Fruit fly (Drosophila melanogaster): Measurements from ENCODE around the gene CG34279.

CG34279 gene

dm6 chr3R:17404155-17404554 lies 1.1 kb upstream of the CG34279 start (continued):
- no peak for TF ChIP-seq Sp1 (GFP tag; optimal IDR thresholded peaks at IDR 0.05)
- no peak for TF ChIP-seq sage (GFP tag; optimal IDR thresholded peaks at IDR 0.05)
- TF ChIP-seq tai (GFP tag; optimal IDR thresholded peaks at IDR 0.05): peak; percentile 59
- peak; percentile 2 for TF ChIP-seq fru (GFP tag; optimal IDR thresholded peaks at IDR 0.05)
- no peak for TF ChIP-seq dsf (GFP tag; optimal IDR thresholded peaks at IDR 0.05; ENCODE audit: borderline replicate concordance)
- TF ChIP-seq Mio (GFP tag; optimal IDR thresholded peaks at IDR 0.05): no peak
- no peak for TF ChIP-seq jim (GFP tag; optimal IDR thresholded peaks at IDR 0.05)
- TF ChIP-seq CG9705 (GFP tag; optimal IDR thresholded peaks at IDR 0.05): no peak
- no peak for TF ChIP-seq N (GFP tag; optimal IDR thresholded peaks at IDR 0.05)
- no peak for TF ChIP-seq sv (GFP tag; optimal IDR thresholded peaks at IDR 0.05)
- TF ChIP-seq h (GFP tag; optimal IDR thresholded peaks at IDR 0.05): peak; percentile 16
- TF ChIP-seq Hr83 (GFP tag; optimal IDR thresholded peaks at IDR 0.05; ENCODE audit: poor library complexity, severe bottlenecking): peak; percentile 77
- TF ChIP-seq brk (GFP tag; optimal IDR thresholded peaks at IDR 0.05): peak; percentile 40
- TF ChIP-seq dl (GFP tag; optimal IDR thresholded peaks at IDR 0.05; ENCODE audit: insufficient read depth in 1 of 2, partially characterized antibody in 2 of 2): no peak
- TF ChIP-seq GATAd (GFP tag; optimal IDR thresholded peaks at IDR 0.05): no peak

DNA sequence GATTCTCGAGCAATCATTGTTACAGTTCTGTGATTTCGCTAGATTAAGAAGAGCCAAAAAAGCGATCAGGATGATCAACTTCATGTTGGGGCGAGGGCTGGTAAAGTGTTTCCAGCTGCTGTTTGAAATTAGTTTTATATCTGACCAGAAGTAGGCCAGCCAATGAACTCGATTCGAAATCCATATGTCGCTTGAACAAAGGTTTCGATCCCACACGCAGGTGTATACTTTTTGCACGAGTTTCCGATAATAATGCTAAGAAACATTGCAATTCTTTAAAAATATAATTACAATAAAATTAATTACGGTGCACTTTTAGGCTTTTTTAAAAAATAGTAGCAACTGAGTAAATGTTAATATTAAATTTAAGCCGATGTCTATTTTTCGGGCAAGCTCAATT lies 530 bp upstream of the CG34279 start, which contains the start of gene CG34280:
Gene CG34280 (minus strand): TSS at position 101 of the 400 bp plus-strand sequence.
- TF ChIP-seq CrebA (GFP tag; optimal IDR thresholded peaks at IDR 0.05; ENCODE audit: borderline replicate concordance) (no peak), Vsx2 (GFP tag; optimal IDR thresholded peaks at IDR 0.05; ENCODE audit: partially characterized antibody) (peak; percentile 45), psq (GFP tag; optimal IDR thresholded peaks at IDR 0.05) (no peak)

DNA sequence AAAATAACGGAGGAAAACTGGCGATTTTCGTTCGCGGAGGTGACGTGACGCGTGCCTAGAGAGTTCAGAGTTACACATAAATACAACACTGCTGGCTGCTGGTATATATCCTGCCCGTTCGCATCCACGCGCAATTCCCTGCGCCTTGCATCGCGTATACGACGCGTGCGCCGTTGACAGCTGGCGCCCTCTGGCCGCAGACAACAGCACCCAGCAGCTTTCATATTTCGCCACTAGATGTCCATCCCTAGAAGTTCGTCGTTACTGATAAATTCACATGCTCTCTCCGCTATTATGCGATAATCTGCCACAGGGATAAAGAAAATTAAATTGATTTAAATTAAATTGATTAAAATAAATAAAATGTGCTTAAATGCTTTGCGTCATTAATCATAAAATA lies 654 bp downstream of the CG34279 start, which contains the start of gene Sur-8:
Gene Sur-8 (minus strand): TSS at position 82 of the 400 bp plus-strand sequence.
- no peak for TF ChIP-seq Sp1 (GFP tag; optimal IDR thresholded peaks at IDR 0.05)
- TF ChIP-seq GATAd (GFP tag; optimal IDR thresholded peaks at IDR 0.05): no peak
- TF ChIP-seq Vsx2 (GFP tag; optimal IDR thresholded peaks at IDR 0.05; ENCODE audit: partially characterized antibody): no peak
- no peak for TF ChIP-seq tai (GFP tag; optimal IDR thresholded peaks at IDR 0.05)
- peak; percentile 64 for TF ChIP-seq Hr83 (GFP tag; optimal IDR thresholded peaks at IDR 0.05; ENCODE audit: poor library complexity, severe bottlenecking)
- TF ChIP-seq Hr78 (GFP tag; optimal IDR thresholded peaks at IDR 0.05): no peak
- no peak for TF ChIP-seq pan (optimal IDR thresholded peaks at IDR 0.05)
- TF ChIP-seq sv (GFP tag; optimal IDR thresholded peaks at IDR 0.05): peak; percentile 33
- peak; percentile 26 for TF ChIP-seq psq (GFP tag; optimal IDR thresholded peaks at IDR 0.05)
- no peak for TF ChIP-seq brk (GFP tag; optimal IDR thresholded peaks at IDR 0.05)
- no peak for TF ChIP-seq CG32264 (GFP tag; optimal IDR thresholded peaks at IDR 0.05)
- peak in 1 of 2 experiments; percentile 57 for TF ChIP-seq foxo (GFP tag; optimal IDR thresholded peaks at IDR 0.05)
- no peak for TF ChIP-seq jim (GFP tag; optimal IDR thresholded peaks at IDR 0.05)
- no peak for TF ChIP-seq usp (GFP tag; optimal IDR thresholded peaks at IDR 0.05)
- peak; percentile 50 for TF ChIP-seq h (GFP tag; optimal IDR thresholded peaks at IDR 0.05)
- TF ChIP-seq fru (GFP tag; optimal IDR thresholded peaks at IDR 0.05): peak; percentile 24
- peak; percentile 29 for TF ChIP-seq HLH106 (tag; optimal IDR thresholded peaks at IDR 0.05)
- TF ChIP-seq Myc (optimal IDR thresholded peaks at IDR 0.05): peak; percentile 32
- TF ChIP-seq lola (GFP tag; optimal IDR thresholded peaks at IDR 0.05): no peak
- no peak for TF ChIP-seq dl (GFP tag; optimal IDR thresholded peaks at IDR 0.05; ENCODE audit: insufficient read depth in 1 of 2, partially characterized antibody in 2 of 2)
- no peak for TF ChIP-seq Hnf4 (GFP tag; optimal IDR thresholded peaks at IDR 0.05)
- TF ChIP-seq woc (GFP tag; optimal IDR thresholded peaks at IDR 0.05): no peak
- TF ChIP-seq br (GFP tag; optimal IDR thresholded peaks at IDR 0.05): peak; percentile 48
- TF ChIP-seq Rel (GFP tag; optimal IDR thresholded peaks at IDR 0.05): no peak
- no peak for TF ChIP-seq Rel (tag; optimal IDR thresholded peaks at IDR 0.05)
- peak; percentile 35 for TF ChIP-seq OdsH (GFP tag; optimal IDR thresholded peaks at IDR 0.05)
- TF ChIP-seq Dif (GFP tag; optimal IDR thresholded peaks at IDR 0.05; ENCODE audit: partially characterized antibody): no peak
- no peak for TF ChIP-seq dsf (GFP tag; optimal IDR thresholded peaks at IDR 0.05; ENCODE audit: borderline replicate concordance)
- no peak for TF ChIP-seq CG9705 (GFP tag; optimal IDR thresholded peaks at IDR 0.05)
- TF ChIP-seq Abd-B (GFP tag; optimal IDR thresholded peaks at IDR 0.05): no peak
- TF ChIP-seq dmrt93B (GFP tag; optimal IDR thresholded peaks at IDR 0.05): peak; percentile 25
- TF ChIP-seq Mio (GFP tag; optimal IDR thresholded peaks at IDR 0.05): no peak
- TF ChIP-seq CrebA (GFP tag; optimal IDR thresholded peaks at IDR 0.05; ENCODE audit: borderline replicate concordance): no peak
- TF ChIP-seq sage (GFP tag; optimal IDR thresholded peaks at IDR 0.05): no peak
- peak; percentile 39 for TF ChIP-seq ey (GFP tag; optimal IDR thresholded peaks at IDR 0.05)
- no peak for TF ChIP-seq Dfd (GFP tag; optimal IDR thresholded peaks at IDR 0.05)
- TF ChIP-seq Jra (GFP tag; optimal IDR thresholded peaks at IDR 0.05): no peak
- peak; percentile 54 for TF ChIP-seq rgr (GFP tag; optimal IDR thresholded peaks at IDR 0.05)
- TF ChIP-seq N (GFP tag; optimal IDR thresholded peaks at IDR 0.05): no peak

Measured in whole organism, wandering third instar larva.